Fruit fly (Drosophila melanogaster) Kc167 (cell line): ENCODE results near the gene kmr.

Experiments
- Myc ChIP-seq: fragments of >200 bp; optimal IDR thresholded peaks from 2 replicates; lab custom pipeline; 2017; ENCODE audit warnings: missing external identifiers
- Sin3A ChIP-seq: fragments of >200 bp; optimal IDR thresholded peaks from 2 replicates; lab custom pipeline; 2018; ENCODE audit warnings: missing external identifiers
- h ChIP-seq: fragments of >200 bp; optimal IDR thresholded peaks from 3 replicates; lab custom pipeline; 2018; ENCODE audit warnings: missing external identifiers
- psq ChIP-seq: fragments of >200 bp; optimal IDR thresholded peaks from 2 replicates; lab custom pipeline; 2017; ENCODE audit warnings: missing external identifiers

DNA sequence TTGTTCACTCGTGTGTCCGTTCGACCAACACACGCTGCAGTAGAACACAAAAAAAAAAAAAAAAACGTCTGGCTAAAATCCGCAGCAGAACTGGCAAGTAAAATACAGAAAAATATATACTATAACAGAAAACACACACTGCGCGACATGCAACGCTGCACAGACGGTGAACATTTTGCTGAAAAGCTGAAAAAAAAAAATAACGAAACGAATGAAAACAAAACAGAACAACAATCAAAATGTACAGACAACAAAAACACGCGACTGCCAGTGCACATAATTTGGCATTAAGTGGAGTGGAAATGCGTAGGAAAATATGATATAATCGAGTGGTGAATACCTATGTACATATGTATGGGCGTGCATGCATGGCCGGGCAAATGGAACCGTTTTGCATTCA is 15.0 kb downstream of the kmr start:
- TF ChIP-seq Myc (lab: Kevin White, UChicago) (no peak), psq (lab: Kevin White, UChicago) (no peak), h (no peak), Sin3A (lab: Kevin White, UChicago) (no peak)
